Worm (Caenorhabditis elegans): ENCODE data around the gene lgc-21.

Gene lgc-21

DNA sequence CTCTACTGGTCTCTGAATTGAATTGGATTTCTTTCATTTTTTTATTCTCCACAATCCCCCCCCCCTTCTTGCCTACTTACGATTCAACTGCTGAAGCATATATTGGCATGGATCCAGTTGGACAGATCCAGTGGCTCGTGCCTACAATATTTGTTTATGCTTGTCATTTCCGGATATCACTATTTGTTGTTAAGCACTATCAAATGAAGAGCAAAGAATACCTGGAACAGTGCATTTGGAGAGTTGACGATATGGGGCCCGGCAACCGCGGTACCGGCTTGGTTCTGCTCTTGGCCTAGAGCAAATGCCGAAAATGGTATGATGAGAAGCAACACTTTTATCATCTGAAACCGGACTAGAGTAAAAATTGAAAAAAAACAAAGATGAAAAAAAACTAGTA lies at the start of gene lgc-21:
TSS of gene lgc-21 (minus strand) at position 344 of the 400 bp plus-strand sequence.
- no peak for TF ChIP-seq unc-62 (GFP tag; optimal IDR thresholded peaks at IDR 0.05)

DNA sequence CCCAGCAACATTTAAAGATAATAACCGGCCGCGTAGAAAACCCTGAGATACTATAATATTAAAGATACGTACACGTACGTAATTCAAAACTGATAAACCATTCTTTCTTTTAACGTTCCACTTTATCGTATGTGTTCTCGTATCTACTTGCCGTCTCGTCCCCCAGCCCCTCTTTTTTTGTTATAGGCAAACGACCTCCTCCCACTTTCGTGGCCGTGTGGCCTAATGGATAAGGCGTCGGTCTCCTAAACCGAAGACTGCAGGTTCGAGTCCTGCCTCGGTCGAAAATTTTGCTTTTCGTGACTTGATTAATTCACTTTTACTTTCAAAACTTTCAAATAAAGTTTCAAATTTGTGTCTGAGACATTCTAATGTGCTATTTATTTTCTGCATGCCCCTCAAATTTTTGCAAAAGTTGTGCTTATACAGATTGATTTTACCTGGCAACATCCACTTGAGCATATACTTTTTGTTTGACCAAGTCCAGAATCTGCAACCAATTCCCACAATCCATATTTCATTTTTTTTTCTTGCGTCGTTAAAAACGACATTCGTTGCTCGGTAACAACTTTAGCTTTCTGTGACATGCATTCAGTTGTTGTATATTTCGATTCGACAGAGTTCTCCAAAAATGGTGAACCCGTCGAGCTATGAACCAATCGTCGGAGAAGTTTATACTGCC lies 47.8 kb upstream of the lgc-21 start, which contains the start of gene F28H6.7:
TSS of gene F28H6.7 (plus strand) at position 632 of the 682 bp plus-strand sequence.
- no peak for TF ChIP-seq unc-62 (GFP tag; optimal IDR thresholded peaks at IDR 0.05)

DNA sequence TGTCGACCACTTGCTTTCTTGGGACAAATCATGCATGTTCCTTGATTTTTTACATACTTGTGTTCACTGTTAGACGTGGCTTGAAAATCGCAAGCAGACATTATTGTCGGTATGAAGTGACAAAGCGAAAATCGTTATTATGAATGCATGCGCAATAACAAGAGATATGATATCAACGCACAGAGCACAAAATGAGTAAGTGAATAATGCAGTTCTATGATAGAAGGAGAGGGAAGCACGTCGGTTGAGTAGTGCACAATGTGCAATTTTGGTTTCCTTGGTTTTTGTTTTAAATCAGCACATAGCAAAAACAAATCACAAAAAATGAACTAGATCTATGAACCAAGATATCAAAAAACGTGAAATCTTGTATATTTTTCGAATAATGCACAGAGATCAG lies 45.6 kb upstream of the lgc-21 start, which contains the start of gene nhr-281:
TSS of gene nhr-281 (minus strand) at position 101 of the 400 bp plus-strand sequence.
- no peak for TF ChIP-seq unc-62 (GFP tag; optimal IDR thresholded peaks at IDR 0.05)

DNA sequence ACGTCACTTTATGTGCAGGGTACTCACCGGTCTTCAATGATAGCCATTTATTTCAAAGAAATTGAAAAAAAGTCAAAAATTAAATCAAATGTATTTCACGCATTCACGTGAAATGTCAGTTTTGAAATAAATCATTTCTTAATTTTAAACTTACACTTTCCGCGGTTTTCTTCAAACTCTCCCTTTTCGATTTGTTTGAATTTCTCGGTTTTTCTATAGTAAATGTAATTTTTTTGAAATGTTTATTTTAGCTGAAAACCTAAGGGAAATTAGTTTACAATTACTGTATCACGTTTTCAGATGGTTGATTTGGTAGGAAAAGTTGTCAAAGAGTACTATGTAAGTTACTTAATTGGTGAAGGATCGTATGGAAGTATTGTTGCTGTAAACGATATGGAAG lies 40.5 kb upstream of the lgc-21 start, which contains the start of gene F16B12.7:
TSS of gene F16B12.7 (plus strand) at position 301 of the 400 bp plus-strand sequence.
- TF ChIP-seq unc-62 (GFP tag; optimal IDR thresholded peaks at IDR 0.05) = no peak

DNA sequence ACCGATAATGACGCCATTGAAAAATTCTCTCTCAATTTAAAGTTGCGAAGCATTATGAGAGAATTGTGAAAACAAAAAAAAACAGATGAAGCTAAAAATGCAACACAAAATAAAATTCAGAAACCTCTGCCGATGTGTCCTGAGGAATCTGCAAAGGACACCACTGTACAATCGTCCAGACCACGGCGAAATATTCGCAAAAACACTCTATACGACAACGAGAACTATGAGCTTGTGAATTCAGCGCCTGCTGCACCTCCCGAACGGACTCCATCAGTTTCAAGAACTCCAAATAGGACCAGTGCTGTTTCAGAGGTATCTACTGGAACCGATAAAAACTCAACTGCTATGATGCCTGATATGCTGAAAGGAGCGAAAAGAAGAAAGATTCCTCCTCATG lies 34.7 kb upstream of the lgc-21 start:
- no peak for TF ChIP-seq unc-62 (GFP tag; optimal IDR thresholded peaks at IDR 0.05)

DNA sequence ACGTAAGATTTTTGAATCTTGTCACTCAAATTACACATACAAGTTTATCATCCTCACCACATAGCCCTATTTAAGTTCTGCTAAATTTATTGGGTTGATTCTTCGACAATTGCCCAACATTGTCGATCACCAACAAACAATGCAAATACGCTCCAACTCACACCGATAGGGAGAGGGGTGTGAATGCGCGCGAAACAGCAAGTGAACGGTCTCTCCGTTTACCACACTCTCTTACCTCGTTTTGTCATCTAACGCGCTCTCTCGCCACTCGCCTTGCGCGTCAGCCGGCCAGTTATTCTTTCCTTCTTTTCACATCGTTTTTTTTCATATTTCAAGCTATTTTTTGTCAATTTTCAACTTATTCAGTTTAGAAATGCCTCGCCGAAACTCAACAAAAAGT lies 34.2 kb upstream of the lgc-21 start, which contains the start of gene F16B12.6:
TSS of gene F16B12.6 (plus strand) at position 331 of the 400 bp plus-strand sequence.
- no peak for TF ChIP-seq unc-62 (GFP tag; optimal IDR thresholded peaks at IDR 0.05)

DNA sequence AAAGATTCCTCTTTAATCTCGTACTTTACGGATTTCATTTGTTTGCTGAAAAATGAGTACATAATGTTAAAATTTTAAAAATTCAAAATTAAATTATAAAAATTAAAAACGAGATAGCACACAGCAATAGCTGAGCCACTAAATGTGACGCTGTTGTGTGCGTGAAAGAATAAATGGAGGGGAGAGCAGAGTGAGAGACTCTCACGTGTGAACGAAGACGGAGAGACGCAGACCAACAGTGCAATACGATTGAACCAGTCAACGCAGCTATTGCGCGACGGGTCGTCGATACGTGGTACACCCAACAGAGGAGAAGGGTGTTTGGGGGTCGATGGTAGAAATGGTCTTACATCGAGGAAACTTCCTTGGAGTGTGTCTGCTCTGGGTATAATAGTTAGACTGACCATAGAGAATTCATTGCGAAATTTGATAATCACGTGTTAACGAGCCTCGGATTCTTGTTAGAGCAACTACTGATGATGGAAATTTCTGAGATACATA lies 30.9 kb upstream of the lgc-21 start, which contains the start of gene F16B12.4:
TSS of gene F16B12.4 (minus strand) at position 51 of the 501 bp plus-strand sequence.
- TF ChIP-seq unc-62 (GFP tag; optimal IDR thresholded peaks at IDR 0.05) = no peak

DNA sequence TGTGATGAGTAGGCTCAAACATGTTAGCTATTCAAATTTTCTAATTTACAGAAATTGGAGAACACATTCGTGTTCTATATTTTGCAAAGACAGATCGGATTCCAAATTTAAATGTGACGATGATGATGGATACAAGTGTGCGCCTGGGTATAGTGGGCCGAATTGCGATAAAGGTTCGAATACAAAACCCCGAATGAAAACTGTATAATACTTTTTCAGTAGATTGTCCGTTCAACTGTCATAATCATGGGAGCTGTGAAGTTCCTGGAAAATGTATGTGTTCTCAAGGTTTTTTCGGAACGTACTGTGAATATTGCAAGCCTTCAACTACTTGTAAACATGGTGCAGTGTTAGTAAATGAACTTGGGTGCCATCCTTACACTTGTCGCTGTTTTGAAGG lies 23.2 kb upstream of the lgc-21 start:
- TF ChIP-seq unc-62 (GFP tag; optimal IDR thresholded peaks at IDR 0.05) = no peak

DNA sequence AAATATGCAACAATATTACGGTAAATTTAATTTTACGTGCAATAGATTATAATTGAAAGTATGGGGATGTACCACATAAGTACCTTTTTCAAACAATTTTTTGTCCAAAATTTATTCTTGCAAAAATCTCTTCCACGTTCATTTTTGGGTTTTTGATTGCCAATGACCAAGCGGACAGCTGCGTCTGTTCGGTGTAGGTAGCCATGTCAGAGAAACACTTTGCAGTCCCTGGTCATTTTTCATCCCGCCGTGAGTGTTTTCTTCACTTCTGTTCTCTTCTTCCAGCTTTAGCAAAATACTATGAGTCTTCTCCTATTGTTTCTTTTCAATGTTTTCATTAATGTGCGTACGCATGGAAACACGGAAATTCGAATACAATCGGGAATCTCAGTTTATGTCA lies 22.3 kb upstream of the lgc-21 start, which contains the start of gene dsl-4:
TSS of gene dsl-4 (plus strand) at position 301 of the 400 bp plus-strand sequence.
- TF ChIP-seq unc-62 (GFP tag; optimal IDR thresholded peaks at IDR 0.05) = no peak

DNA sequence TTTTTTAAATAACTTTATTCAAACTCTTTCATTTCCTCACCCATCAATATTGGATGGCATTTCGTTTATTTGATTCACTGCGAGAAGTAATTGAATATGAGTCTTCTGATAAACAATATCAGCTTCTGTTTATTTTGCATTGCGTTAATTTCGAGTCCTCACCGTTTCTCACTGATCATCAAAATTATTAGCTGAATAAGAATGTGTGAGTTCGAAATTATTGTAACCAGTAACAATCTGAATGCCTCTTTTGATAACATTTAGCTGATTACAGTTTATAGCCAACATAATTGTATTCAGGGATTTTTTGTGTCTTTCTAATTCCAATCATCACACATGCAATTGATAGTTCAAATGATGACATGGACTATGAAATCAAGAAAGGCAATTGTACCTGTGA lies 17.4 kb upstream of the lgc-21 start, which contains the start of gene F16B12.1:
TSS of gene F16B12.1 (plus strand) at position 301 of the 400 bp plus-strand sequence.
- no peak for TF ChIP-seq unc-62 (GFP tag; optimal IDR thresholded peaks at IDR 0.05)

DNA sequence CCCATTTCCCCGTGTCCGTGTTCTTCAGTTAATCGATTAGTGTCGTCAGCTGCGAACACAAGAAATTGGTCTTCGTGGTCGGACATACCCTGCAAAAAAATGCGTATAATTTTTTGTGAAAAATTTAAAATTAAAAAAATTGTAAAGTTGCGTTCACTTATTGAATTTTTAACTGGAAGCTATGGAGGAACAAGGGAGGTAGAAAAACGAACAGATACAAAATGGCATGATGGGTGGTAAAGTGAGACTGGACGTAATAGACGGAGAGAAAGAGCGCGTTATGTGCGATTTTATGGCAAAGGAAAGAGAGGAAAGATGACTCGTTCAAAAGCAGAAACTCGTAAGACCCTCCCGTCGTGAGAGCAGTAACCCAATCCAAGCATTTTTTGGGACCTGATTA lies 16.4 kb upstream of the lgc-21 start, which contains the start of gene C33G3.6:
TSS of gene C33G3.6 (minus strand) at position 101 of the 400 bp plus-strand sequence.
- no peak for TF ChIP-seq unc-62 (GFP tag; optimal IDR thresholded peaks at IDR 0.05)

DNA sequence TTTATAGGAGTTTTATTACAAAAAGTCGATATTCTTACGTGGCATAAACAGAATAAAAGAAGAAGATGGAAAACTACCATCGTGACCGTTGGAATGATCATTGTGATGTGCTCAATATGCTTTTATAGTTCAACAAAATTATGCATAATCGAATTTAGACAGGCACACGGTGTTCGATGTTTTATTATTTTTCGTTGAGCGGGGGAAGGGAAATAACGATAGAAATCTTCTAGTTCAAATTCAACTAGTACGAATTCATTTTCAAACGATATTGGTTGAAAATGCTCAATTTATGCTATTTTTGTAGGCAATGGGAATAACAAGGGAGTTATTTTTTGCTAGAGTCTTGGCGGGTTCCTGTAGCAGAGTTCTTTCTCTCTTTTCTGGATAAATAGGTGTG lies 10.8 kb upstream of the lgc-21 start, which contains the start of gene C33G3.5:
TSS of gene C33G3.5 (minus strand) at position 101 of the 400 bp plus-strand sequence.
- TF ChIP-seq unc-62 (GFP tag; optimal IDR thresholded peaks at IDR 0.05) = no peak

DNA sequence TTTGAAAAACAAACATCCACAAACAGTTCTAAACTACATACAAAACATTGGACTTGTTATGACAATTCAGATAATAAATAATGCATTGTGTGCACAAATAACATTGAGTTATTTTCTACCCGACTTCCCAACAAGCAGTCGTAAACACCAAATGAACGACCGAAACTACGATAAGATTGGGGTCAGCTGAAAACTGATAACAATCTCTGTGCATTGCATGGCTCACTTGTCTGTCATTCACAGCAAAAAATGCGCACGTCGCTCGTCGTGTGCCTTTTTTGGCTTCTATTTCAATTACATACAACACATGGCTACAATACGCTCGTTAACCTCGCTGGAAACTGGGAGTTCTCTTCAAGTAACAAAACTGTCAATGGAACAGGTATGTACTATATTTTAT lies 3.2 kb upstream of the lgc-21 start, which contains the start of gene C33G3.4:
TSS of gene C33G3.4 (plus strand) at position 213 of the 400 bp plus-strand sequence.
- TF ChIP-seq unc-62 (GFP tag; optimal IDR thresholded peaks at IDR 0.05) = no peak

DNA sequence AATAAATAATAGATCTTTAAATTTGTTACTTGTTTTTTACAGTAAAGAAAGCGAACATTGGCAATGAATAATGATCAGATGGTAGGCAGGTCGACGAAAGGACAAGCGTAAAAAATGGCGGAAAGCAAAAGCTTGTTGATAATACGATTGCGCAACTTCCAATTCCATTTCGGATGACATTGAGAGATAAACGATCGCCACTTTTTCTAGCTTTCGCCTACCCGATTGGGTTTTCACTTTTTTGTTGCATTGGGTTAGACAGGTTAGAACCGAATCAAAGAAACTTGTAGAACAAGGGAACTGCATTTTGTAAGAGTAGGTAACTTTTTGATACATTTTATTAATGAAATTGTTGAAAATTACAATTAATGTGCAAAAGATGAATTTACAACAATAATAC lies 1.7 kb upstream of the lgc-21 start:
- no peak for TF ChIP-seq unc-62 (GFP tag; optimal IDR thresholded peaks at IDR 0.05)

DNA sequence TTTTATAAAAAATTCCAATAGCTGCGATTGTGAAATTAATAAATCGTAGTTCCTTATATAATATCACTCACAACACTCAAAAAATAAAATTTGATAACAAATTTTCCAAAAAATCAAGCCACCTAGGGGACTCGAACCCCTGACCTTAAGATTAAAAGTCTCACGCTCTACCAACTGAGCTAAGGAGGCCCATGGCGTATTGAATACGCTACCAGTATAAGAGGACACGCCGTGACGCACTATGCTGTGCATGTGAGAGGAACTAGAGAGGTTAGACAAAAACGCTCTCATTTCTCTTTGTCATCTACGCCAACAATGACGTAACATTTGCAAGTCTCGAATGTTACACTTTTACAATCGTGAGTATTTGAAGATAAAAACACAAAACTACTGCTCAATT lies 4.0 kb downstream of the lgc-21 start:
- TF ChIP-seq unc-62 (GFP tag; optimal IDR thresholded peaks at IDR 0.05) = no peak

DNA sequence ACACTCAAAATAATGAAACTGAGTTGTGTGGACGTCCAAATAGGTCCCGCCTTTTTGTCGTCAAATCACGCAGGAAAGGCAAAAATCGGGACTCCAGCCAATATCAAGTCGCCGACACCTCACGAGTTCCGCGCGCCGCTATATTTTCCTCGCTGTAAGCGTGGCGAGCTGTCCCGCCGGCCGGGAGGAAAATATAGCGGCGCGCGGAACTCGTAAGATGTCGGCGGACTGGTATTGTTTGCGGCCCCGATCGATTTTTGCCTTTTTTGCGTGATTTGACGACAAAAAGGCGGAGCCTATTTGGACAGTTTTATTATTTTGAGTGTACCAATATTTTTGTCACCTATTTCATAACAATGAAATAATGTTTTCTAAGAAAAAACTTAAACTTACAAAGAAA lies 5.0 kb downstream of the lgc-21 start:
- no peak for TF ChIP-seq unc-62 (GFP tag; optimal IDR thresholded peaks at IDR 0.05)

DNA sequence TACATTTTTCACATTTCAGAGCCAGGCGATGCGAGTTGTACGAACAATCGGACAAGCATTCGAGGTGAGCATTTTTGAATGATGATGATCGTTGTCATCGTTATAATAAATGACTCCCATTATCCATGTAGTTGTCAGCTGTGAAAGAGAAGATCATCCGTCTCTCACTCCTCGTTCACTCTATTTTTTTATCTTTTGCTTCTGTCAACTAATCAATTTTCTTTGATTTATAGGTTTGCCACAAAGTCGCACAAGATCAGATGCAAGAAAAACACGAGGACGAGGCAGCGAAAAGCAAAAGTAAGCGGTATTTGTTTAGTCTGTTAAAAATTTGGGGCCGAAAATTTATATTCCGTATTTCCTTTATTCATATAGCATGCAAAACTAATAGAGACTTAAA lies 11.3 kb downstream of the lgc-21 start:
- TF ChIP-seq unc-62 (GFP tag; optimal IDR thresholded peaks at IDR 0.05) = no peak
